Fruit fly (Drosophila melanogaster): ENCODE measurements around the gene CG10132.

DNA sequence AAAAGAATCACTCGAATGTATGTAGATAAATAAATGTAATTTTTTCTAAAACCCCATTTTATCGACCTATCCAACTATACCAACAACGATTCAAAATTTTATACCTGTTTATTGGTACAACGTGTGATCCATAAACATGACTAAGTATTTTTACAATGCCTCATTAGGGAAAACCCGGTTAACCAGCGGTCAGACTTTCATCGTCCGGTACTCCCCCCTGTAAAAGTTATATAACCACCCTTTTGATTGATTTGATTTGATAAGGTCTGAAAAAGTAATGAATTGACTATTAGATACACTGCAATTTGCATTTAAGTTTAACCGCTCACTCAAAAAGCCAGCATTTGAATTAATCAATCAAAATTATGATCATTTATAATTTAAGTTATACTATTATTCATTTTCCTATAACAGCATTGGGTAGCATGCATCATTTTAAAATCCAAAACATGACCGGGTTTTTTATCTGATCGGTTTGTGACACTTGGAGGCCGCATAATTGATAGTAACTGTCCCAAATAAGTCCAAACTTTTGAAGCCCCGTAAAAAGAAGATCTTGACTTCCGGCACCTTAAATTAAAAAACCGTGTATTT, 48.8 kb downstream of the CG10132 start:
- TF ChIP-seq rn (GFP tag; IDR thresholded peaks at IDR 0.05), result no peak
- no peak for TF ChIP-seq EcR (GFP tag; optimal IDR thresholded peaks at IDR 0.05)
- TF ChIP-seq fd96Ca (GFP tag; IDR thresholded peaks at IDR 0.05), result no peak
- TF ChIP-seq CG32121 (GFP tag; IDR thresholded peaks at IDR 0.05), result no peak
- no peak for TF ChIP-seq CG15710 (tag; optimal IDR thresholded peaks at IDR 0.05)
- TF ChIP-seq Pif1A (GFP tag; optimal IDR thresholded peaks at IDR 0.05), result no peak
- no peak for TF ChIP-seq Ets98B (GFP tag; IDR thresholded peaks at IDR 0.05)
- no peak for TF ChIP-seq CG8159 (tag; optimal IDR thresholded peaks at IDR 0.05)
- no peak for TF ChIP-seq Snoo (tag; optimal IDR thresholded peaks at IDR 0.05)
- no peak for TF ChIP-seq CG34367 (tag; optimal IDR thresholded peaks at IDR 0.05)
- TF ChIP-seq CG4496 (GFP tag; IDR thresholded peaks at IDR 0.05), result no peak
- no peak for TF ChIP-seq CG12605 (GFP tag; IDR thresholded peaks at IDR 0.05)
- TF ChIP-seq CG14655 (GFP tag; optimal IDR thresholded peaks at IDR 0.05), result no peak
- TF ChIP-seq CG10348 (GFP tag; IDR thresholded peaks at IDR 0.05), result no peak
